Fruit fly (Drosophila melanogaster) S2 (cell line): Measurements from ENCODE around the gene G6P.

ENCODE experiments used
- CG8478 ChIP-seq: fragments of >200 bp; optimal IDR thresholded peaks from 2 replicates; lab custom pipeline; 2018
- CTCF ChIP-seq, 2 experiments: fragments of >200 bp; optimal IDR thresholded peaks; 2 replicates each; lab custom pipeline; 2018

The G6P gene

dm6 chr2L:2800956-2801776 lies 14.4 kb downstream of the G6P start:
- TF ChIP-seq CTCF (optimal IDR thresholded peaks at IDR 0.05; lab: Kevin White, UChicago): no peak
- no peak for TF ChIP-seq CG8478 (lab: Kevin White, UChicago)

dm6 chr2L:2799909-2800478 lies 15.6 kb downstream of the G6P start, which contains the start of gene Syt1:
Gene Syt1, minus strand, starts transcription at chr2L:2799979.
- TF ChIP-seq CTCF (optimal IDR thresholded peaks at IDR 0.05; lab: Kevin White, UChicago) (no peak), CG8478 (lab: Kevin White, UChicago) (no peak)

DNA sequence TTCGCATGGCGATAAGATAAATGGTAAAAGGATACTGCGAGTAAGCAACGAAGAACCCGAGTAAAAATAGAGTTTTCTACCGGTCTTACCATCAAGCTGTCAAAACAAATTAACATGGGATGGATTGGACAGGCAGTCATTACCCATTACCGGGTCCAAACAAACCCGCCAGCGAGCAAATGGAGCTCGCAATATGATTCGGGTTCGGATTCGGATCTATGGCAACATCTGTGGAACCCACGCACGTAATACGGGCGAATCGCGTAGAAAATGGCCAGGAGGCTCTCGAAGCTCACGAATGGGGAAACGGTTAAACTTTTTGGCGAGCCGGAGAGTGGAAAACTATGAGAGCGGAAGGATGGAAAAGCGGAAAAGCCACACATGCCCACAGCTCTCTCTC lies 18.4 kb downstream of the G6P start:
- TF ChIP-seq CG8478 (lab: Kevin White, UChicago) (no peak), CTCF (optimal IDR thresholded peaks at IDR 0.05; lab: Kevin White, UChicago) (no peak)

DNA sequence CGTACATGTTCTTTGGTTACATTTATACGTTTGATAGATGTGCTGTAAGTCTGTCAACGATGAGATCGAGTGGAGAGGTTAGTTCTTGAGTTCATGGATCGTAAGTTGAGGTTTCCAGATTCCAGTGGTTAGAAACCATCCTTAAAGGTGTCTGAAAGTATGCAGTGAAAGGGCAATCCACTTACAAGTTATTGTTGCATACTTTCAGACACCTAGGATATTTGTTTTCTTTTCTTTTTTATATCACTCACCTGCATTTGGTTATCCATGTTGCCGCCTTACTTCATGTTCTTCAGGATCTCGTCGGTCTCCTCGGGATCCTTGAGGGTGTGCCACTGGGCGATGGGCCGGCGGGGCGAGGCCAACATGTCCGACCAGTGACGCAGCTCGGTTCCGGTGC lies 32.8 kb downstream of the G6P start:
- TF ChIP-seq CG8478 (lab: Kevin White, UChicago) (no peak), CTCF (optimal IDR thresholded peaks at IDR 0.05; lab: Kevin White, UChicago) (no peak)

DNA sequence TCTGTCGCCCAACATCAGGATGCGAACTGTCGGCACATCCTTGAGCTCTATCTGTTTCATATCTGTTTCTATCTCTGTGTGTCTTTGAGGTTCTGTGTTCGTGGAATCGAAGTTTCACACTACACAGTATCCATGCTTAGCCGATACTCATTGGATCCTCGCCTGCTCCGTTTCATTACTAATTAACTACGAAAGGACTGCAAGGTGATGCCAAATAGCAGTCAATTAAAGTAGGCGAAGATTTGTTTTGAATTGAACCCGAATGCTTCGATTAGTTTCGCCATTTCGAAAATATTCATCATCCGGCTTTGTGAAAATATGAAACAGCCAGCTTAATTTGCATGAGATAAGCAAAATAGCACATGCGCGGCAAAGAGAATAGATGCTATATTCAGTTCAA lies 43.9 kb downstream of the G6P start, which contains the start of gene CG15399:
Gene CG15399 (minus strand): TSS at position 101 of the 400 bp plus-strand sequence.
- TF ChIP-seq CTCF (optimal IDR thresholded peaks at IDR 0.05; lab: Kevin White, UChicago): no peak
- no peak for TF ChIP-seq CG8478 (lab: Kevin White, UChicago)

DNA sequence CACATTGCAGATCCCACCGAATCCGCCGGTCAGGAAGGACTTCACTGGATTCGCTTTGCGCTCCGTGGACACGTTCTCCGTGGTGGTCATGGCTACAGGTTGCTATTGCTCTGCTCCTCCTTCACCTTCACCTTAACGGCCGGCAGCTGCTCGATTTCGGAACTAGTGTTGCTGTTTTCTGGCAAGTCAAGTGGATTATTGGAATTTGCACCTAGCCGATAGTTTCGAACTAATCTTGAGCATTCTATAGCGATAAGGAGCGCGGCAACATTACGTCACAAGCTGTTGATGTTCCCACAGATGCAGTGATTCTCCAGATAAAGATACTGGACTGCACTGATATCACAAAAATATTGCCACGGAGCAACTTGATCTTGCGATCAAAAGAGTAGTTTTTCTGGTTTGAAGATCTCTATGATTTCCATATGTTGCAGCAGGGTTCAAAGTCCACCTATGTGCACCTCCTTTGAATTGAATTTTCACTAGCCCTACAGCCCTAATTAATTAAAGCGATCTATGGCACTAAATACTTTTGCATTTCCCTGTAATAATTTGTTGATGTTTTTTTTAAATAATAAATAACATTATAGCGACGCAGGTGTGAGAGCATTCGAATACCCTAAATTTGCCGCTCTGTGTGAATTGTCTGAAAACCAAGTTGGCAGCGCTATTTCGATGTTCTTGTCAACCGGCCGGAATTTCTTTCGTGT lies 45.9 kb downstream of the G6P start, which contains the start of the genes colt and HINT1:
Gene colt (minus strand): TSS at position 594 of the 710 bp plus-strand sequence.
Gene HINT1 (plus strand): TSS at position 660 of the 710 bp plus-strand sequence.
- TF ChIP-seq CTCF (optimal IDR thresholded peaks at IDR 0.05; lab: Kevin White, UChicago) (peak in 1 of 2 experiments; percentile 21), CG8478 (lab: Kevin White, UChicago) (no peak)

DNA sequence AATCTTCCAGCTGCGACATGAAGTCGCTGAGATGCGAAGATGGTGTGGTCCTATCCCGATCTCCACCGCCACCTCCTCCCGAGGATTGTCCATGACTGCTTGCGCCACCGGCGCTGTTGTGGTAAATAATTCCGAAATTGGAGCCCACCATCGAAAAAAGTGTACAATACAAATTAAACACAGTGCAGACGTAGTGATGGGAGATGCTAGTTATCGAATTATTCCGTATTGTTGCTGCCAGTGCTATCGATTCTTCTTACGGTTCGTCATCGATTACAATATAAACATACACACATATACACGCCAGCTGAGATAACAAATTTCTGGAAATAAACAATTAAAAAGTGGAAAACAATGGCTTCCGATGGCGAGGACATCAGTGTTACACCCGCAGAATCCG lies 47.9 kb downstream of the G6P start, which contains the start of the genes Taf10b and Taf10:
Gene Taf10b (minus strand): TSS at position 219 of the 400 bp plus-strand sequence.
Gene Taf10 (plus strand): TSS at position 264 of the 400 bp plus-strand sequence.
- TF ChIP-seq CTCF (optimal IDR thresholded peaks at IDR 0.05; lab: Kevin White, UChicago) (no peak), CG8478 (lab: Kevin White, UChicago) (no peak)

DNA sequence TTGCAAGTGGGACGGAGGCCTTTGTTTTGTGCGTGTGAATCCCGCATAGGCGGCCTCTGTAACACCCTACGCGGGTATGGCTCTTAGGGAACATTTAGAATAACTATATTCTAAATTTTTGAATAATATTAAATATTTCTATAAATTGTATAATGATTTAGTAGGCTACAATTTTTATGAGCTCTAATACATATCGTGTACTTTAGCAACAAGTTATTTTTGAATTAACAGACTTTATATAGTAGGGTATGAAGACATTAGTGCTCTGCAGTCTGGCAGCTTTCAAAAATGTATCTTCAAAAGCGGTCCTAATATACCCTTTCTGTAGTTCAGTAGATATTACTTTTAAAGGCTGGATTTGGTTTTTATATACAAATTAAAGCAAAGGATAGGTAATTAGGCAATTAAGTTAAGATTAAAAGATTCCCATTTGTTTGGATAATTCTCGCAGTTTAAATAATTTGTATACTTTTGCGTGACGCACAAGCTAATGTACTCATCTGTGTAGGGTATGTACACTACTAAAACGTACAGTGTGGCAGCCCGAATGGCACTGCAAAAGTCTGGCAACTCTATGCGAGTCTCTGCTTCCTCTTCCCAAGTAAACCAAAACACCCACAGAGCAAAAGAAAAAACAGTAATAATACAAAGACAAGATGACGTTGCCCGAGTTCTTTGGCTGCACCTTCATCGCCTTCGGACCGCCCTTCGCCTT lies 49.7 kb downstream of the G6P start, which contains the start of the genes Snx21 and aph-1:
Gene Snx21 (minus strand): TSS at position 7 of the 715 bp plus-strand sequence.
Gene aph-1 (plus strand): TSS at position 575 of the 715 bp plus-strand sequence.
- TF ChIP-seq CTCF (optimal IDR thresholded peaks at IDR 0.05; lab: Kevin White, UChicago): no peak
- TF ChIP-seq CG8478 (lab: Kevin White, UChicago): no peak
